Worm (Caenorhabditis elegans) whole organism, L2 larva: Measurements from ENCODE around the gene nduv-2.
A peak's percentile ranks its signal among the peaks of the same experiment; 100 is the strongest.

ENCODE experiments used
- C34F6.9 ChIP-seq: fragments of 150-350 bp; optimal IDR thresholded peaks from 2 replicates; lab custom pipeline; 2014; ENCODE audit warnings: missing biosample characterization, missing genetic modification characterization
- F13H6.1 ChIP-seq: sonication (generic microtip); optimal IDR thresholded peaks from 2 replicates; lab custom pipeline; 2016; ENCODE audit warnings: missing genetic modification characterization, missing compliant biosample characterization
- R02D3.7 ChIP-seq: fragments of 150-350 bp; optimal IDR thresholded peaks from 2 replicates; lab custom pipeline; 2014; ENCODE audit warnings: missing biosample characterization, missing genetic modification characterization
- alr-1 ChIP-seq: fragments of 150-350 bp; optimal IDR thresholded peaks from 2 replicates; lab custom pipeline; 2014; ENCODE audit warnings: missing biosample characterization, missing genetic modification characterization
- ama-1 ChIP-seq: fragments of 150-350 bp; optimal IDR thresholded peaks from 2 replicates; lab custom pipeline; 2018; ENCODE audit warnings: inconsistent platforms
- blmp-1 ChIP-seq: sonication (generic microtip); optimal IDR thresholded peaks from 2 replicates; lab custom pipeline; 2017; ENCODE audit warnings: missing genetic modification characterization, mild to moderate bottlenecking, missing compliant biosample characterization, antibody characterized with exemption, moderate library complexity; ENCODE audit not compliant: insufficient read depth
- ceh-16 ChIP-seq: fragments of 150-350 bp; optimal IDR thresholded peaks from 2 replicates; lab custom pipeline; 2014; ENCODE audit warnings: missing biosample characterization, missing genetic modification characterization
- crh-2 ChIP-seq: sonication (generic microtip); optimal IDR thresholded peaks from 2 replicates; lab custom pipeline; 2017; ENCODE audit warnings: missing biosample characterization, missing genetic modification characterization
- dmd-4 ChIP-seq: sonication (generic microtip); optimal IDR thresholded peaks from 2 replicates; lab custom pipeline; 2017; ENCODE audit warnings: missing biosample characterization, missing genetic modification characterization
- egl-27 ChIP-seq: sonication (generic microtip); optimal IDR thresholded peaks from 3 replicates; lab custom pipeline; 2017; ENCODE audit warnings: missing biosample characterization, missing genetic modification reagents, missing genetic modification characterization
- elt-3 ChIP-seq: sonication (generic microtip); optimal IDR thresholded peaks from 2 replicates; lab custom pipeline; 2017; ENCODE audit warnings: missing biosample characterization, missing genetic modification characterization
- fos-1 ChIP-seq: fragments of 150-350 bp; optimal IDR thresholded peaks from 2 replicates; lab custom pipeline; 2014; ENCODE audit warnings: missing biosample characterization, missing genetic modification characterization
- gmeb-1 ChIP-seq: fragments of 150-350 bp; optimal IDR thresholded peaks from 2 replicates; lab custom pipeline; 2014; ENCODE audit warnings: missing biosample characterization, missing genetic modification characterization
- lin-11 ChIP-seq: fragments of 150-350 bp; sonication (generic microtip); optimal IDR thresholded peaks from 2 replicates; lab custom pipeline; 2014; ENCODE audit warnings: missing biosample characterization, missing genetic modification characterization, inconsistent platforms, mixed read lengths
- lin-13 ChIP-seq: fragments of 150-350 bp; optimal IDR thresholded peaks from 2 replicates; lab custom pipeline; 2014; ENCODE audit warnings: missing biosample characterization, missing genetic modification reagents, missing genetic modification characterization
- lsy-2 ChIP-seq, 2 experiments: fragments of 150-350 bp in 1 of 2; sonication (generic microtip) in 1 of 2; optimal IDR thresholded peaks; 2 replicates each; lab custom pipeline; 2014 to 2017; ENCODE audit warnings: missing biosample characterization in 2 of 2, missing genetic modification characterization in 2 of 2
- mab-5 ChIP-seq: fragments of 150-350 bp; optimal IDR thresholded peaks from 2 replicates; lab custom pipeline; 2014; ENCODE audit warnings: missing biosample characterization, missing genetic modification characterization
- mbf-1 ChIP-seq: sonication (generic microtip); optimal IDR thresholded peaks from 2 replicates; lab custom pipeline; 2017; ENCODE audit warnings: missing biosample characterization, missing genetic modification characterization
- mdl-1 ChIP-seq, 2 experiments: fragments of 150-350 bp in 1 of 2; sonication (generic microtip) in 1 of 2; optimal IDR thresholded peaks; 2 replicates each; lab custom pipeline; 2017; ENCODE audit warnings: missing biosample characterization in 2 of 2, missing genetic modification characterization in 2 of 2
- nhr-10 ChIP-seq: sonication (generic microtip); optimal IDR thresholded peaks from 2 replicates; lab custom pipeline; 2017; ENCODE audit warnings: missing biosample characterization, missing genetic modification characterization
- nhr-11 ChIP-seq: fragments of 150-350 bp; optimal IDR thresholded peaks from 2 replicates; lab custom pipeline; 2014; ENCODE audit warnings: missing biosample characterization, missing genetic modification characterization
- nhr-12 ChIP-seq: fragments of 150-350 bp; optimal IDR thresholded peaks from 2 replicates; lab custom pipeline; 2014; ENCODE audit warnings: missing biosample characterization, missing genetic modification characterization
- nhr-129 ChIP-seq: fragments of 150-350 bp; optimal IDR thresholded peaks from 2 replicates; lab custom pipeline; 2014; ENCODE audit warnings: missing biosample characterization, missing genetic modification characterization
- nhr-21 ChIP-seq: fragments of 150-350 bp; optimal IDR thresholded peaks from 2 replicates; lab custom pipeline; 2014; ENCODE audit warnings: missing biosample characterization, missing genetic modification characterization
- nhr-237 ChIP-seq: fragments of 150-350 bp; optimal IDR thresholded peaks from 2 replicates; lab custom pipeline; 2014; ENCODE audit warnings: missing biosample characterization, missing genetic modification characterization
- nhr-25 ChIP-seq: fragments of 150-350 bp; sonication (generic microtip); optimal IDR thresholded peaks from 3 replicates; lab custom pipeline; 2014; ENCODE audit warnings: missing biosample characterization, missing genetic modification characterization
- nhr-77 ChIP-seq: fragments of 150-350 bp; optimal IDR thresholded peaks from 2 replicates; lab custom pipeline; 2014; ENCODE audit warnings: missing biosample characterization, missing genetic modification characterization
- peb-1 ChIP-seq: fragments of 150-350 bp; optimal IDR thresholded peaks from 2 replicates; lab custom pipeline; 2014; ENCODE audit warnings: missing biosample characterization, missing genetic modification characterization
- sem-4 ChIP-seq: fragments of 150-350 bp; optimal IDR thresholded peaks from 2 replicates; lab custom pipeline; 2014; ENCODE audit warnings: missing biosample characterization, missing genetic modification reagents, missing genetic modification characterization
- skn-1 ChIP-seq: sonication (generic microtip); optimal IDR thresholded peaks from 2 replicates; lab custom pipeline; 2017; ENCODE audit warnings: missing biosample characterization, missing genetic modification characterization
- sma-3 ChIP-seq: sonication (generic microtip); optimal IDR thresholded peaks from 2 replicates; lab custom pipeline; 2016; ENCODE audit warnings: missing genetic modification reagents, missing genetic modification characterization, missing compliant biosample characterization
- sma-9 ChIP-seq, 2 experiments: fragments of 150-350 bp in 1 of 2; sonication (generic microtip) in 1 of 2; optimal IDR thresholded peaks; 2 replicates each; lab custom pipeline; 2014 to 2016; ENCODE audit warnings: missing genetic modification characterization in 2 of 2, mild to moderate bottlenecking in 1 of 2, missing biosample characterization in 1 of 2, missing compliant biosample characterization in 1 of 2, missing genetic modification reagents in 1 of 2, moderate library complexity in 1 of 2
- snpc-4 ChIP-seq: fragments of 150-350 bp; optimal IDR thresholded peaks from 2 replicates; lab custom pipeline; 2014; ENCODE audit warnings: missing biosample characterization, missing genetic modification characterization
- unc-39 ChIP-seq: fragments of 150-350 bp; optimal IDR thresholded peaks from 2 replicates; lab custom pipeline; 2014; ENCODE audit warnings: missing biosample characterization, missing genetic modification characterization
- unc-55 ChIP-seq: fragments of 150-350 bp; sonication (generic microtip); optimal IDR thresholded peaks from 3 replicates; lab custom pipeline; 2014; ENCODE audit warnings: missing biosample characterization, missing genetic modification reagents, missing genetic modification characterization
- unc-62 ChIP-seq: fragments of 150-350 bp; optimal IDR thresholded peaks from 2 replicates; lab custom pipeline; 2014; ENCODE audit warnings: missing biosample characterization, missing genetic modification reagents, missing genetic modification characterization
- zag-1 ChIP-seq: fragments of 150-350 bp; optimal IDR thresholded peaks from 2 replicates; lab custom pipeline; 2014; ENCODE audit warnings: missing biosample characterization, missing genetic modification characterization
- ztf-1 ChIP-seq: fragments of 200-800 bp; sonication (Bioruptor generic); conservative IDR thresholded peaks from 2 replicates; pipeline ENCODE4 v1.3.6; 2022; ENCODE audit warnings: missing genetic modification characterization, missing compliant biosample characterization
- ztf-11 ChIP-seq: sonication (generic microtip); optimal IDR thresholded peaks from 2 replicates; lab custom pipeline; 2017; ENCODE audit warnings: missing biosample characterization, missing genetic modification characterization
- ztf-4 ChIP-seq: fragments of 150-350 bp; optimal IDR thresholded peaks from 2 replicates; lab custom pipeline; 2014; ENCODE audit warnings: missing biosample characterization, missing genetic modification characterization

The nduv-2 gene

ce11 chrV:13658577-13658976, 33.2 kb upstream of the nduv-2 start (continued):
- TF ChIP-seq ztf-1 (GFP tag; lab: Robert Waterston, UW) (no peak), nhr-77 (tag; lab: Kevin White, UChicago) (no peak), elt-3 (tag; lab: Kevin White, UChicago) (no peak)

ce11 chrV:13657841-13658338, 32.5 kb upstream of the nduv-2 start:
- TF ChIP-seq gmeb-1 (no peak), unc-55 (no peak), sma-9 (GFP tag; optimal IDR thresholded peaks at IDR 0.05; lab: Kevin White, UChicago) (peak; percentile 34), sma-9 (tag; optimal IDR thresholded peaks at IDR 0.05; lab: Kevin White, UChicago) (no peak), nhr-11 (tag; lab: Kevin White, UChicago) (no peak), lin-13 (peak; percentile 12), egl-27 (tag; lab: Kevin White, UChicago) (no peak), elt-3 (tag; lab: Kevin White, UChicago) (no peak), ama-1 (lab: Kevin White, UChicago) (no peak)

- TF ChIP-seq unc-62 (GFP tag; lab: Kevin White, UChicago), result peak; percentile 27
- peak; percentile 91 for TF ChIP-seq nhr-25 (tag; lab: Kevin White, UChicago)
- TF ChIP-seq nhr-129 (tag; lab: Kevin White, UChicago), result peak; percentile 87
- peak; percentile 48 for TF ChIP-seq ama-1 (lab: Kevin White, UChicago)
- TF ChIP-seq ztf-4 (tag; lab: Kevin White, UChicago), result peak; percentile 88
- no peak for TF ChIP-seq R02D3.7 (tag; lab: Kevin White, UChicago)
- peak; percentile 65 for TF ChIP-seq C34F6.9
- TF ChIP-seq mdl-1 (tag; optimal IDR thresholded peaks at IDR 0.05; lab: Kevin White, UChicago), result peak; percentile 93 to 97
- TF ChIP-seq snpc-4 (tag; lab: Kevin White, UChicago), result peak; percentile 29
- TF ChIP-seq ceh-16 (tag; lab: Kevin White, UChicago), result peak; percentile 3
- TF ChIP-seq crh-2 (tag; lab: Kevin White, UChicago), result peak; percentile 91
- TF ChIP-seq lin-11 (tag; lab: Kevin White, UChicago), result no peak
- peak; percentile 70 for TF ChIP-seq egl-27 (tag; lab: Kevin White, UChicago)
- peak; percentile 12 to 74 for TF ChIP-seq lsy-2 (tag; optimal IDR thresholded peaks at IDR 0.05; lab: Kevin White, UChicago)
- TF ChIP-seq mbf-1 (tag; lab: Kevin White, UChicago), result no peak
- TF ChIP-seq blmp-1 (tag; lab: Kevin White, UChicago), result peak; percentile 98
- peak; percentile 93 for TF ChIP-seq sma-3 (GFP tag; lab: Kevin White, UChicago)
- TF ChIP-seq lin-13, result peak; percentile 70
- peak; percentile 76 for TF ChIP-seq nhr-21 (tag; lab: Kevin White, UChicago)
- TF ChIP-seq zag-1 (tag; lab: Kevin White, UChicago), result no peak
- TF ChIP-seq unc-55, result peak; percentile 9
- peak; percentile 78 for TF ChIP-seq sem-4 (tag; lab: Kevin White, UChicago)
- TF ChIP-seq nhr-10 (tag; lab: Kevin White, UChicago), result peak; percentile 5
- no peak for TF ChIP-seq ztf-11 (tag; lab: Kevin White, UChicago)
- peak; percentile 65 for TF ChIP-seq gmeb-1
- TF ChIP-seq fos-1 (tag; lab: Kevin White, UChicago), result peak; percentile 69
- no peak for TF ChIP-seq unc-39 (tag; lab: Kevin White, UChicago)
- peak; percentile 100 for TF ChIP-seq sma-9 (GFP tag; optimal IDR thresholded peaks at IDR 0.05; lab: Kevin White, UChicago)
- TF ChIP-seq sma-9 (tag; optimal IDR thresholded peaks at IDR 0.05; lab: Kevin White, UChicago), result peak; percentile 20
- TF ChIP-seq F13H6.1, result peak; percentile 89
Observed at ce11 chrV:13657291-13657690, 31.9 kb upstream of the nduv-2 start.

ce11 chrV:13656346-13657254, 31.2 kb upstream of the nduv-2 start:
- TF ChIP-seq mbf-1 (tag; lab: Kevin White, UChicago), result no peak
- TF ChIP-seq blmp-1 (tag; lab: Kevin White, UChicago), result peak; percentile 93
- TF ChIP-seq nhr-237 (tag; lab: Kevin White, UChicago), result no peak
- TF ChIP-seq ama-1 (lab: Kevin White, UChicago), result peak; percentile 69
- peak; percentile 90 for TF ChIP-seq nhr-25 (tag; lab: Kevin White, UChicago)
- no peak for TF ChIP-seq nhr-11 (tag; lab: Kevin White, UChicago)
- no peak for TF ChIP-seq dmd-4 (tag; lab: Kevin White, UChicago)
- TF ChIP-seq ztf-1 (GFP tag; lab: Robert Waterston, UW), result no peak
- peak; percentile 43 for TF ChIP-seq skn-1 (tag; lab: Kevin White, UChicago)
- TF ChIP-seq unc-55, result no peak
- no peak for TF ChIP-seq R02D3.7 (tag; lab: Kevin White, UChicago)
- peak; percentile 97 for TF ChIP-seq nhr-21 (tag; lab: Kevin White, UChicago)
- no peak for TF ChIP-seq peb-1
- no peak for TF ChIP-seq nhr-77 (tag; lab: Kevin White, UChicago)
- TF ChIP-seq crh-2 (tag; lab: Kevin White, UChicago), result peak; percentile 65
- TF ChIP-seq egl-27 (tag; lab: Kevin White, UChicago), result peak; percentile 39
- peak; percentile 43 for TF ChIP-seq snpc-4 (tag; lab: Kevin White, UChicago)
- TF ChIP-seq zag-1 (tag; lab: Kevin White, UChicago), result no peak
- TF ChIP-seq C34F6.9, result no peak
- TF ChIP-seq lin-11 (tag; lab: Kevin White, UChicago), result no peak
- peak; percentile 90 for TF ChIP-seq sma-3 (GFP tag; lab: Kevin White, UChicago)
- TF ChIP-seq alr-1 (tag; lab: Kevin White, UChicago), result peak; percentile 68
- peak; percentile 89 for TF ChIP-seq fos-1 (tag; lab: Kevin White, UChicago)
- TF ChIP-seq ztf-11 (tag; lab: Kevin White, UChicago), result no peak
- no peak for TF ChIP-seq mab-5 (tag; lab: Kevin White, UChicago)
- peak; percentile 48 for TF ChIP-seq gmeb-1
- peak in 1 of 2 experiments; percentile 60 for TF ChIP-seq lsy-2 (tag; optimal IDR thresholded peaks at IDR 0.05; lab: Kevin White, UChicago)
- TF ChIP-seq ztf-4 (tag; lab: Kevin White, UChicago), result peak; percentile 53
- TF ChIP-seq nhr-12 (tag; lab: Kevin White, UChicago), result no peak
